Worm (Caenorhabditis elegans): ENCODE results near the gene W04B5.6.
"Not testable (repeated sequence)": the region's sequence is repeated elsewhere in the genome, so short reads cannot be mapped to it uniquely, and the experiment has no call there.

The W04B5.6 gene

ce11 chrIII:2435373-2435772 lies at the start of gene W04B5.6:
TSS of gene W04B5.6 (minus strand) at chrIII:2435473.
- TF ChIP-seq nfya-1 (tag; optimal IDR thresholded peaks at IDR 0.05; ENCODE audit: insufficient read depth); R02D3.7 (tag; optimal IDR thresholded peaks at IDR 0.05); fos-1 (tag; optimal IDR thresholded peaks at IDR 0.05): not testable (repeated sequence)

DNA sequence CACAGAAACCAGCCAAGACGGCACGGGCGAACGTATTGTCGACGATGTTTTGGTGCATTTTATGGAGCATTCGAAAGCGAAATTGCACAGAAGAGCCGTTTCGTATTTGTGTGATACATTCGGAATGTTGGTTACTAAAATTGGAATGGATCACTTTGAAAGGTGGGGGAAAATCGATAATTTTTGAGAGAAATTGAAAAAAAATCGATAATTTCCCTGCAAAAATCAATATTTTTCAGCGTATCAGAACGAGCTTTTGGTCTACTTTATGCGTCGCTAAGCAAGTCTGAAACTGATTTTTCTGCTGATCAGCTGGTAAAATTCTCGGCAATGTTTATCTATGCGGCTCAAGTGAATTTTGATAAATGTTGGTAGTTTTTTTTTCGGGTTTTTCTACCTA lies 47.5 kb upstream of the W04B5.6 start:
- peak; percentile 78 for TF ChIP-seq ceh-28 (tag; optimal IDR thresholded peaks at IDR 0.05)
- no peak for TF ChIP-seq ztf-4 (tag; optimal IDR thresholded peaks at IDR 0.05)

DNA sequence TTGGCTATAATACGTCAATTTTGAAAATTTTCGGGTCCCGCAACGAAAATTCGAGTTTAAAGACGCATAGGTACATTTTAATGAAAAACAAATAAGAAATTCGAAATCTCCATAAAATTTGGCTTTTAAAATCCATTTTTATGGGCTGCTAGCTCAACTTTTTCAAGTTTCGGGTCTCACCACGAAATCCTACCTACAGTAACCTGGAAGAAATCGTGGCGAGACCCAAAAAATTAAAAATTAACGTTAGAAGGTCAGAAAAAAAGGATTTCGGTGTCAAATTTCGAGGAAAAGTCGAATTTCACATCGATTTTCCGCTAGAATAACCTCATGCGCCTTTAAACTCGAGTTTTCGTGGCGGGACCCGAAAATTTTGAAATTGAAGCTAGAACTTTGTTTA lies 46.9 kb upstream of the W04B5.6 start:
- TF ChIP-seq ama-1 (optimal IDR thresholded peaks at IDR 0.05) (no peak), nhr-43 (tag; optimal IDR thresholded peaks at IDR 0.05; ENCODE audit: poor library complexity, severe bottlenecking) (no peak), pha-4 (tag; optimal IDR thresholded peaks at IDR 0.05) (no peak), zag-1 (tag; optimal IDR thresholded peaks at IDR 0.05) (no peak), nhr-25 (tag; optimal IDR thresholded peaks at IDR 0.05) (no peak), lin-15B (tag; optimal IDR thresholded peaks at IDR 0.05) (no peak)

- TF ChIP-seq ceh-28 (tag; optimal IDR thresholded peaks at IDR 0.05) (peak; percentile 97), mdl-1 (tag; optimal IDR thresholded peaks at IDR 0.05) (no peak)
These were observed 43.3 kb upstream of the W04B5.6 start for ce11 chrIII:2478605-2479004.

- TF ChIP-seq hmg-11 (tag; optimal IDR thresholded peaks at IDR 0.05) (no peak), unc-62 (GFP tag; optimal IDR thresholded peaks at IDR 0.05) (no peak), lin-39 (tag; optimal IDR thresholded peaks at IDR 0.05) (no peak), elt-2 (tag; optimal IDR thresholded peaks at IDR 0.05) (no peak), eor-1 (tag; optimal IDR thresholded peaks at IDR 0.05) (no peak), fos-1 (tag; optimal IDR thresholded peaks at IDR 0.05) (no peak), lsy-12 (tag; optimal IDR thresholded peaks at IDR 0.05) (no peak), ama-1 (optimal IDR thresholded peaks at IDR 0.05) (no peak), skn-1 (tag; optimal IDR thresholded peaks at IDR 0.05) (no peak), ZK546.5 (tag; optimal IDR thresholded peaks at IDR 0.05) (no peak), mdl-1 (tag; optimal IDR thresholded peaks at IDR 0.05) (no peak), elt-3 (tag; optimal IDR thresholded peaks at IDR 0.05) (no peak), lin-15B (tag; optimal IDR thresholded peaks at IDR 0.05) (no peak), zag-1 (tag; optimal IDR thresholded peaks at IDR 0.05) (no peak), ceh-16 (tag; optimal IDR thresholded peaks at IDR 0.05) (no peak), mml-1 (tag; optimal IDR thresholded peaks at IDR 0.05) (no peak), pqm-1 (tag; optimal IDR thresholded peaks at IDR 0.05) (no peak)
These were observed 42.0 kb upstream of the W04B5.6 start for ce11 chrIII:2477303-2477702.

DNA sequence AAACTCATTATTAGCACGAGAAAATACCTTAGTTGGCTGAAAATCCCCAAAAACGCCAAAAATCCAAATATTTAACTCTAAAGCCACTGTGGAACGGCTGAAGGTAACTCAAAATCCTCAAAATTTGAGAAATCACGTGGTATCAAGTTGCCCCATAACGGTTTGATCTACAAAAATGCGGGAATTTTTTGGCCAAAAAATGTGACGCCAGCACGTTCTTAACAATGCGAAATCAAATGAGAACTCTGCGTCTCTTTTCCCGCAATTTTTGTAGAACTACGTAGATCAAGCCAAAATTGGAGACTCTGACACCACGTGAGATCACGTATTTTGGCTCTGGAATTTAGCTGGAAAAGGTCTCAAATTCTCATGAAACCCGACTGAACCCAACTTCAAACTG lies 39.5 kb upstream of the W04B5.6 start:
- TF ChIP-seq nhr-43 (tag; optimal IDR thresholded peaks at IDR 0.05; ENCODE audit: poor library complexity, severe bottlenecking), result no peak
- TF ChIP-seq nhr-67 (tag; optimal IDR thresholded peaks at IDR 0.05), result no peak
- TF ChIP-seq jun-1 (tag; optimal IDR thresholded peaks at IDR 0.05), result no peak

DNA sequence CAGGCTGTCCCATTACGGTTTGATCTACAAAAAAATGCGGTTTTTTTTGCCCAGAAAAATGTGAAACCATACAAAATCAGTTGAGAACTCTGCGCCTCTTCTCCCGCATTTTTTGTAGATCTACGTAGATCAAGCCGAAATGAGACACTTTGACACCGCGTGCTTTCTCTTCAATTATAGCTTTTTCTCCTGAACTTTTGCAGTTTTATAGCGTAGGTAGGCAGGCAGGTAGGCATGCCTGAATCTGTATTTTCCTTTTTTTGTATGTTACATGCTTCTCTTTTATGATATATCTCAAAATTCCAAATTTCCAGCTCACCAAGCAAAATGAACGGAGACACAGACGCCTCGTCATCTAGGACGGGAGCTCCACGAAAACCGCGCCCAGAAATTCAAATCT lies 38.3 kb upstream of the W04B5.6 start, which contains the start of gene smg-6:
Gene smg-6 (plus strand): TSS at position 301 of the 400 bp plus-strand sequence.
- TF ChIP-seq fkh-10 (GFP tag; optimal IDR thresholded peaks at IDR 0.05) (no peak), ceh-28 (tag; optimal IDR thresholded peaks at IDR 0.05) (no peak), lin-15B (tag; optimal IDR thresholded peaks at IDR 0.05) (no peak), egl-5 (tag; optimal IDR thresholded peaks at IDR 0.05) (no peak), lsy-12 (tag; optimal IDR thresholded peaks at IDR 0.05) (no peak), pha-4 (tag; optimal IDR thresholded peaks at IDR 0.05) (no peak), eor-1 (tag; optimal IDR thresholded peaks at IDR 0.05) (no peak), sea-2 (GFP tag; optimal IDR thresholded peaks at IDR 0.05) (no peak), nhr-76 (tag; optimal IDR thresholded peaks at IDR 0.05) (no peak), lin-39 (tag; optimal IDR thresholded peaks at IDR 0.05) (no peak), snpc-4 (tag; optimal IDR thresholded peaks at IDR 0.05) (no peak), ama-1 (optimal IDR thresholded peaks at IDR 0.05) (no peak), skn-1 (tag; optimal IDR thresholded peaks at IDR 0.05) (no peak), nhr-11 (tag; optimal IDR thresholded peaks at IDR 0.05) (no peak), unc-62 (GFP tag; optimal IDR thresholded peaks at IDR 0.05) (no peak), nhr-43 (tag; optimal IDR thresholded peaks at IDR 0.05; ENCODE audit: poor library complexity, severe bottlenecking) (no peak), elt-2 (tag; optimal IDR thresholded peaks at IDR 0.05) (no peak), aly-2 (tag; optimal IDR thresholded peaks at IDR 0.05) (no peak), nhr-25 (tag; optimal IDR thresholded peaks at IDR 0.05) (no peak)
